Worm (Caenorhabditis elegans) whole organism, young adult: ENCODE data around the gene flp-12.

Experiments used
- B0019.2 ChIP-seq: fragments of 200-800 bp; sonication (Bioruptor generic); conservative IDR thresholded peaks from 2 replicates; pipeline ENCODE4 v1.3.6; 2022; ENCODE audit warnings: missing genetic modification reagents, missing genetic modification characterization, missing compliant biosample characterization
- B0261.1 ChIP-seq: sonication (generic microtip); optimal IDR thresholded peaks from 2 replicates; lab custom pipeline; 2016; ENCODE audit warnings: mild to moderate bottlenecking, missing genetic modification characterization, moderate library complexity, missing compliant biosample characterization
- C06A6.2 ChIP-seq: fragments of 200-800 bp; sonication (Bioruptor generic); conservative IDR thresholded peaks from 2 replicates; pipeline ENCODE4 v1.3.6; 2022; ENCODE audit warnings: missing genetic modification characterization, missing compliant biosample characterization
- C17E4.6 ChIP-seq: fragments of 200-800 bp; sonication (Bioruptor generic); IDR thresholded peaks from 2 replicates; pipeline ENCODE4 v1.3.6; 2022; ENCODE audit warnings: missing genetic modification reagents, missing genetic modification characterization, missing compliant biosample characterization
- F22D6.2 ChIP-seq: sonication (generic microtip); optimal IDR thresholded peaks from 2 replicates; lab custom pipeline; 2016; ENCODE audit warnings: mild to moderate bottlenecking, missing genetic modification characterization, missing compliant biosample characterization
- F37B4.10 ChIP-seq: fragments of 200-800 bp; sonication (Bioruptor generic); IDR thresholded peaks from 2 replicates; pipeline ENCODE4 v1.3.6; 2022; ENCODE audit warnings: missing genetic modification characterization, missing compliant biosample characterization
- F39B2.1 ChIP-seq: fragments of 200-800 bp; sonication (Bioruptor generic); IDR thresholded peaks from 2 replicates; pipeline ENCODE4 v1.3.6; 2022; ENCODE audit warnings: missing genetic modification reagents, missing genetic modification characterization, missing compliant biosample characterization
- F49E8.2 ChIP-seq: sonication (generic microtip); optimal IDR thresholded peaks from 3 replicates; lab custom pipeline; 2017; ENCODE audit warnings: missing genetic modification characterization, mild to moderate bottlenecking, missing compliant biosample characterization, antibody characterized with exemption, moderate library complexity; ENCODE audit not compliant: insufficient read depth
- F57A8.1 ChIP-seq: fragments of 200-800 bp; sonication (Bioruptor generic); optimal IDR thresholded peaks from 2 replicates; lab custom pipeline; 2018; ENCODE audit warnings: mild to moderate bottlenecking, missing genetic modification characterization, moderate library complexity, missing compliant biosample characterization
- T07F8.4 ChIP-seq: sonication (generic microtip); optimal IDR thresholded peaks from 2 replicates; lab custom pipeline; 2016; ENCODE audit warnings: mild to moderate bottlenecking, missing genetic modification characterization, moderate library complexity, missing compliant biosample characterization
- Y53G8AR.9 ChIP-seq: fragments of 200-800 bp; sonication (Bioruptor generic); conservative IDR thresholded peaks from 2 replicates; pipeline ENCODE4 v1.3.6; 2022; ENCODE audit warnings: missing genetic modification reagents, missing genetic modification characterization, missing compliant biosample characterization
- Y95B8A.8 ChIP-seq: fragments of 200-800 bp; sonication (Bioruptor generic); IDR thresholded peaks from 2 replicates; pipeline ENCODE4 v1.3.6; 2022; ENCODE audit warnings: missing genetic modification reagents, missing genetic modification characterization, missing compliant biosample characterization
- attf-5 ChIP-seq: fragments of 200-800 bp; sonication (Bioruptor generic); optimal IDR thresholded peaks from 2 replicates; lab custom pipeline; 2018; ENCODE audit warnings: mild to moderate bottlenecking, missing genetic modification characterization, missing compliant biosample characterization
- bed-2 ChIP-seq: fragments of 200-800 bp; sonication (Bioruptor generic); IDR thresholded peaks from 2 replicates; pipeline ENCODE4 v1.3.6; 2022; ENCODE audit warnings: missing genetic modification reagents, missing genetic modification characterization, missing compliant biosample characterization
- cebp-1 ChIP-seq, 2 experiments: fragments of 200-800 bp in 1 of 2; sonication (Bioruptor generic) in 1 of 2; sonication (generic microtip) in 1 of 2; IDR thresholded peaks in 1 of 2; optimal IDR thresholded peaks in 1 of 2; 2 replicates each; pipeline versions ENCODE4 v1.3.6 to Lab custom; 2017 to 2022; ENCODE audit warnings: missing compliant biosample characterization in 2 of 2, missing genetic modification characterization in 2 of 2, mild to moderate bottlenecking in 1 of 2, missing genetic modification reagents in 1 of 2, moderate library complexity in 1 of 2
- ceh-58 ChIP-seq: fragments of 200-800 bp; sonication (Bioruptor generic); IDR thresholded peaks from 2 replicates; pipeline ENCODE4 v1.3.6; 2022; ENCODE audit warnings: missing genetic modification characterization, missing compliant biosample characterization
- ceh-91 ChIP-seq: fragments of 200-800 bp; sonication (Bioruptor generic); IDR thresholded peaks from 2 replicates; pipeline ENCODE4 v1.3.6; 2022; ENCODE audit warnings: missing genetic modification reagents, missing genetic modification characterization, missing compliant biosample characterization
- die-1 ChIP-seq: sonication (generic microtip); optimal IDR thresholded peaks from 2 replicates; lab custom pipeline; 2016; ENCODE audit warnings: missing genotype, mild to moderate bottlenecking, missing genetic modification characterization, missing compliant biosample characterization
- dox-1 ChIP-seq: fragments of 200-800 bp; sonication (Bioruptor generic); IDR thresholded peaks from 2 replicates; pipeline ENCODE4 v1.3.6; 2022; ENCODE audit warnings: missing genetic modification reagents, missing genetic modification characterization, missing compliant biosample characterization
- egl-44 ChIP-seq: fragments of 200-800 bp; sonication (Bioruptor generic); IDR thresholded peaks from 2 replicates; pipeline ENCODE4 v1.3.6; 2022; ENCODE audit warnings: missing genetic modification reagents, missing genetic modification characterization, missing compliant biosample characterization
- egrh-3 ChIP-seq: fragments of 200-800 bp; sonication (Bioruptor generic); IDR thresholded peaks from 2 replicates; pipeline ENCODE4 v1.3.6; 2022; ENCODE audit warnings: missing genetic modification reagents, missing genetic modification characterization, missing compliant biosample characterization
- ets-4 ChIP-seq: fragments of 200-800 bp; sonication (Bioruptor generic); optimal IDR thresholded peaks from 2 replicates; lab custom pipeline; 2018; ENCODE audit warnings: mild to moderate bottlenecking, missing genetic modification characterization, missing compliant biosample characterization
- fkh-3 ChIP-seq: sonication (generic microtip); optimal IDR thresholded peaks from 2 replicates; lab custom pipeline; 2016; ENCODE audit warnings: mild to moderate bottlenecking, missing genetic modification characterization, missing compliant biosample characterization
- hlh-12 ChIP-seq: sonication (generic microtip); optimal IDR thresholded peaks from 2 replicates; lab custom pipeline; 2016; ENCODE audit warnings: missing genetic modification characterization, missing compliant biosample characterization
- hlh-26 ChIP-seq: fragments of 200-800 bp; sonication (Bioruptor generic); conservative IDR thresholded peaks from 2 replicates; pipeline ENCODE4 v1.3.6; 2022; ENCODE audit warnings: missing genetic modification reagents, missing genetic modification characterization, missing compliant biosample characterization
- hmg-1.2 ChIP-seq: fragments of 200-800 bp; sonication (Bioruptor generic); IDR thresholded peaks from 2 replicates; pipeline ENCODE4 v1.3.6; 2022; ENCODE audit warnings: missing genetic modification reagents, missing genetic modification characterization, missing compliant biosample characterization
- hmg-20 ChIP-seq: fragments of 200-800 bp; sonication (Bioruptor generic); IDR thresholded peaks from 2 replicates; pipeline ENCODE4 v1.3.6; 2022; ENCODE audit warnings: missing genetic modification reagents, missing genetic modification characterization, missing compliant biosample characterization
- hsf-1 ChIP-seq: fragments of 200-800 bp; sonication (Bioruptor generic); IDR thresholded peaks from 2 replicates; pipeline ENCODE4 v1.3.6; 2022; ENCODE audit warnings: missing genetic modification reagents, missing genetic modification characterization, missing compliant biosample characterization
- let-526 ChIP-seq: fragments of 200-800 bp; sonication (Bioruptor generic); IDR thresholded peaks from 2 replicates; pipeline ENCODE4 v1.3.6; 2022; ENCODE audit warnings: missing genetic modification reagents, missing genetic modification characterization, missing compliant biosample characterization
- let-607 ChIP-seq, 2 experiments: fragments of 200-800 bp in 1 of 2; sonication (Bioruptor generic) in 1 of 2; sonication (generic microtip) in 1 of 2; optimal IDR thresholded peaks; 2 replicates each; lab custom pipeline; 2016 to 2018; ENCODE audit warnings: mild to moderate bottlenecking in 2 of 2, missing compliant biosample characterization in 2 of 2, missing genetic modification characterization in 2 of 2, moderate library complexity in 2 of 2, missing genotype in 1 of 2
- lin-26 ChIP-seq: fragments of 200-800 bp; sonication (Bioruptor generic); IDR thresholded peaks from 2 replicates; pipeline ENCODE4 v1.3.6; 2022; ENCODE audit warnings: missing genetic modification reagents, missing genetic modification characterization, missing compliant biosample characterization
- lin-40 ChIP-seq: sonication (generic microtip); optimal IDR thresholded peaks from 2 replicates; lab custom pipeline; 2016; ENCODE audit warnings: missing genetic modification characterization, mild to moderate bottlenecking, missing compliant biosample characterization, missing genotype, missing genetic modification reagents
- lin-54 ChIP-seq: fragments of 200-800 bp; sonication (Bioruptor generic); optimal IDR thresholded peaks from 2 replicates; lab custom pipeline; 2018; ENCODE audit warnings: mild to moderate bottlenecking, missing genetic modification characterization, missing compliant biosample characterization
- mcd-1 ChIP-seq: fragments of 200-800 bp; sonication (Bioruptor generic); IDR thresholded peaks from 2 replicates; pipeline ENCODE4 v1.3.6; 2022; ENCODE audit warnings: missing genetic modification reagents, missing genetic modification characterization, missing compliant biosample characterization
- mel-28 ChIP-seq: sonication (generic microtip); optimal IDR thresholded peaks from 2 replicates; lab custom pipeline; 2016; ENCODE audit warnings: borderline replicate concordance, mild to moderate bottlenecking, missing genetic modification characterization, missing compliant biosample characterization
- mxl-1 ChIP-seq: sonication (generic microtip); optimal IDR thresholded peaks from 2 replicates; lab custom pipeline; 2016; ENCODE audit warnings: missing genetic modification characterization, missing compliant biosample characterization
- nfya-2 ChIP-seq: fragments of 200-800 bp; sonication (Bioruptor generic); IDR thresholded peaks from 2 replicates; pipeline ENCODE4 v1.3.6; 2022; ENCODE audit warnings: missing genetic modification reagents, missing genetic modification characterization, missing compliant biosample characterization
- nhr-27 ChIP-seq: fragments of 200-800 bp; sonication (Bioruptor generic); optimal IDR thresholded peaks from 2 replicates; lab custom pipeline; 2018; ENCODE audit warnings: mild to moderate bottlenecking, missing genetic modification characterization, moderate library complexity, missing compliant biosample characterization
- nhr-80 ChIP-seq: sonication (generic microtip); optimal IDR thresholded peaks from 2 replicates; lab custom pipeline; 2016; ENCODE audit warnings: missing genetic modification characterization, missing compliant biosample characterization
- nhr-90 ChIP-seq: sonication (generic microtip); optimal IDR thresholded peaks from 2 replicates; lab custom pipeline; 2016; ENCODE audit warnings: missing genotype, mild to moderate bottlenecking, missing genetic modification characterization, missing compliant biosample characterization
- pbrm-1 ChIP-seq: fragments of 200-800 bp; sonication (Bioruptor generic); IDR thresholded peaks from 2 replicates; pipeline ENCODE4 v1.3.6; 2022; ENCODE audit warnings: missing genetic modification reagents, missing genetic modification characterization, missing compliant biosample characterization
- pha-4 ChIP-seq: fragments of 150-350 bp; sonication (generic microtip); optimal IDR thresholded peaks from 2 replicates; lab custom pipeline; 2014; ENCODE audit warnings: missing biosample characterization, missing genetic modification reagents, missing genetic modification characterization
- rec-8 ChIP-seq, 2 experiments: sonication (generic microtip); optimal IDR thresholded peaks; 2 replicates each; lab custom pipeline; 2016; ENCODE audit warnings: mild to moderate bottlenecking in 2 of 2, missing genetic modification characterization in 2 of 2, missing genetic modification reagents in 2 of 2, missing genotype in 2 of 2, missing biosample characterization in 1 of 2, missing compliant biosample characterization in 1 of 2, moderate library complexity in 1 of 2
- rpc-1 ChIP-seq, 2 experiments: fragments of 150-350 bp in 1 of 2; sonication (generic microtip) in 1 of 2; optimal IDR thresholded peaks; 2 replicates each; lab custom pipeline; 2014 to 2018; ENCODE audit warnings: missing biosample characterization in 1 of 2, missing genetic modification characterization in 1 of 2, missing genetic modification reagents in 1 of 2, missing genotype in 1 of 2
- sdz-38 ChIP-seq: sonication (generic microtip); optimal IDR thresholded peaks from 2 replicates; lab custom pipeline; 2016; ENCODE audit warnings: missing genotype, missing genetic modification characterization, missing compliant biosample characterization
- snpc-1.1 ChIP-seq: sonication (generic microtip); optimal IDR thresholded peaks from 2 replicates; lab custom pipeline; 2017; ENCODE audit warnings: missing genetic modification characterization, mild to moderate bottlenecking, missing compliant biosample characterization, antibody characterized with exemption, moderate library complexity, missing genotype, missing genetic modification reagents; ENCODE audit not compliant: insufficient read depth
- sptf-2 ChIP-seq: fragments of 200-800 bp; sonication (Bioruptor generic); optimal IDR thresholded peaks from 2 replicates; lab custom pipeline; 2018; ENCODE audit warnings: mild to moderate bottlenecking, missing genetic modification characterization, missing compliant biosample characterization
- unc-62 ChIP-seq: fragments of 150-350 bp; optimal IDR thresholded peaks from 2 replicates; lab custom pipeline; 2014; ENCODE audit warnings: missing biosample characterization, missing genetic modification reagents, missing genetic modification characterization

The flp-12 gene

DNA sequence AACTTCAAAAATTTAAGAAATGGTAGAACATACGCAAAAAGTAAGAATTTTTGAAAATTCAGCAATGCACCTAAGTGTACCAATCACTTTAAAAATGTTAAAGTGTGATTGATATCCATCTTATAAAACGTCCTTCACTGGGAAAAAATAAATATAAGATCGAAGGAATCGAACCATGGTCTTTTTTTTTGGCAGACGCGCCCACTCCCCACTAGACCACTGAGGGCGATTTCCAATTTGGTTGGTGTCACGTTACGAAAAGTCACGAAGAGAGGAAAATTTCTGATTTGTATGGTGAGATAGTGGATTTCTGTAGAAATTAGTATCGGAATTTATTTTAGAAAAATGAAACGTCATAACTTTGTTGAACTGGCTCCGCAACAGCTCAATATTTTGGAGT is 15.2 kb upstream of the flp-12 start (continued):
- TF ChIP-seq F22D6.2 (tag; lab: Kevin White, UChicago) (no peak), snpc-1.1 (tag; lab: Kevin White, UChicago) (no peak), Y53G8AR.9 (GFP tag; lab: Robert Waterston, UW) (no peak), rec-8 (tag; optimal IDR thresholded peaks at IDR 0.05; lab: Kevin White, UChicago) (no peak), T07F8.4 (tag; lab: Kevin White, UChicago) (no peak), let-526 (GFP tag; lab: Robert Waterston, UW) (no peak), fkh-3 (tag; lab: Kevin White, UChicago) (no peak), hsf-1 (GFP tag; lab: Robert Waterston, UW) (no peak), attf-5 (GFP tag; lab: Kevin White, UChicago) (no peak), mel-28 (no peak), ceh-58 (no peak), cebp-1 (GFP tag; IDR thresholded peaks at IDR 0.05; lab: Robert Waterston, UW) (no peak), cebp-1 (tag; optimal IDR thresholded peaks at IDR 0.05; lab: Kevin White, UChicago) (no peak), sptf-2 (GFP tag; lab: Kevin White, UChicago) (no peak), pha-4 (no peak), sdz-38 (tag; lab: Kevin White, UChicago) (no peak), dox-1 (GFP tag; lab: Robert Waterston, UW) (no peak), rpc-1 (optimal IDR thresholded peaks at IDR 0.05; lab: Kevin White, UChicago) (peak; percentile 57), rpc-1 (tag; optimal IDR thresholded peaks at IDR 0.05; lab: Kevin White, UChicago) (peak; percentile 87), C17E4.6 (GFP tag; lab: Robert Waterston, UW) (no peak), Y95B8A.8 (GFP tag; lab: Robert Waterston, UW) (no peak), lin-26 (peak; percentile 72; the same call in 1 of the 2 replicates), F39B2.1 (GFP tag; lab: Robert Waterston, UW) (no peak), F49E8.2 (no peak), let-607 (tag; optimal IDR thresholded peaks at IDR 0.05; lab: Kevin White, UChicago) (no peak), mxl-1 (tag; lab: Kevin White, UChicago) (no peak), hlh-12 (tag; lab: Kevin White, UChicago) (no peak), unc-62 (GFP tag; lab: Kevin White, UChicago) (no peak), nfya-2 (no peak), lin-40 (no peak), bed-2 (GFP tag; lab: Robert Waterston, UW) (no peak), egl-44 (no peak), B0019.2 (GFP tag; lab: Robert Waterston, UW) (no peak), pbrm-1 (GFP tag; lab: Robert Waterston, UW) (no peak), ceh-91 (no peak), F37B4.10 (GFP tag; lab: Robert Waterston, UW) (no peak), hlh-26 (no peak), lin-54 (GFP tag; lab: Kevin White, UChicago) (no peak), nhr-90 (no peak), B0261.1 (tag; lab: Kevin White, UChicago) (peak; percentile 65), die-1 (tag; lab: Kevin White, UChicago) (peak; percentile 54), ets-4 (GFP tag; lab: Kevin White, UChicago) (no peak), hmg-20 (no peak), hmg-1.2 (GFP tag; lab: Robert Waterston, UW) (peak; percentile 22; the same call in 1 of the 2 replicates), C06A6.2 (no peak), F57A8.1 (GFP tag; lab: Kevin White, UChicago) (no peak), egrh-3 (GFP tag; lab: Robert Waterston, UW) (no peak), nhr-80 (tag; lab: Kevin White, UChicago) (no peak), nhr-27 (tag; lab: Kevin White, UChicago) (no peak), mcd-1 (GFP tag; lab: Robert Waterston, UW) (no peak)
